Worm (Caenorhabditis elegans) whole organism, L4 larva: ENCODE measurements around the gene srx-76.

ENCODE experiments used
- dpl-1 ChIP-seq: fragments of 150-350 bp; optimal IDR thresholded peaks from 2 replicates; lab custom pipeline; 2014; ENCODE audit warnings: missing biosample characterization, missing genetic modification reagents, missing genetic modification characterization
- nhr-25 ChIP-seq: sonication (generic microtip); optimal IDR thresholded peaks from 2 replicates; lab custom pipeline; 2017; ENCODE audit warnings: missing genetic modification characterization, mild to moderate bottlenecking, missing compliant biosample characterization, antibody characterized with exemption, moderate library complexity, borderline replicate concordance; ENCODE audit not compliant: insufficient read depth
- pqm-1 ChIP-seq: sonication (generic microtip); optimal IDR thresholded peaks from 2 replicates; lab custom pipeline; 2017; ENCODE audit warnings: missing biosample characterization, missing genetic modification characterization

DNA sequence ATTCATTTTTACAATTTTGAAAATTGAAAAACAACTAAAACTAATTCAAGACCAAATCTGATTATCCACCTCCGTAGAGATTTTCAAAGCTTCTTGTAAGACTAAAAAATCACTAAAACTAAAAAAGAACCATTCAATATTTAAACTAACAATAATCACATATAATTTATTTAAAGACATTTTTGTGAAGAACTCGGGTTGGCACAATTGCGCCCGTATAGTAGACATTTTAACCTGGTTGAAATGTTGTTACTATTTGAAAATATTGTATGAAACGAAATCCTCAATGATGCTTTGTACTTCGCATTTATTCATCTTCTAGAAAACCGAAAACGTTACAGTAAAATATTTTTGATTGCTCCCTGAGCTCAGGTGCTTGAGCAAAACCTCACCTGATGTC is 35.6 kb upstream of the srx-76 start:
- no peak for TF ChIP-seq dpl-1
- no peak for TF ChIP-seq nhr-25 (tag; lab: Kevin White, UChicago)
- no peak for TF ChIP-seq pqm-1 (tag; lab: Kevin White, UChicago)
